Worm (Caenorhabditis elegans): ENCODE measurements around the gene nhr-207.

The nhr-207 gene

DNA sequence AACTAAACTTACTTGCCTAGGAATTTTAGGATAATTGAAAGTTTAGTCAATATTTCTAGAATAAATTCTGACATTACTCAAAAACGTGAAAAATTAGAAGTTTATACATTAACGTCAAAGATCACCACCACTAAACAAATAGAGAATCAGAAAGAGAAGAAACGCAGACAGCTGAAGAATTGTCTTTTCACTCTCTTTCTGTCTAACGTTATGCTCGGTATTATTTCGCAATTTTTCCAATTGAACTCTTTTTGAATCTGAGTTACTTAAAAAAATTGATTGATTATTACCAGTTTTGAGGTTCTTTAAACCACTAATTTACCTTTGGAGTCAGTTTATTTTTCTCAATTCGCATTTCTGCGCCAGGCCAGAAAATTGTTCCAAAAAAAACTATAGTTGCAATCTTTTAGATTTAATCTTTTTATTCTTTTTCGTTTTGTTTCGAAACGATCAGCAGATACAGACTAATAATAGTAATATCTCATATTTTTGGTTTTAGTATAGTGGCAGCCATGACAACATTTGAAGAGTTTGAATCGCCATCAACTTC, 4.9 kb downstream of the nhr-207 start, which contains the start of gene nhr-154 (continued):
- TF ChIP-seq vab-15 (tag; optimal IDR thresholded peaks at IDR 0.05) (no peak), lir-3 (tag; optimal IDR thresholded peaks at IDR 0.05; ENCODE audit: poor library complexity) (no peak), ces-1 (GFP tag; optimal IDR thresholded peaks at IDR 0.05) (no peak), mdl-1 (tag; optimal IDR thresholded peaks at IDR 0.05) (no peak), xbp-1 (tag; optimal IDR thresholded peaks at IDR 0.05) (no peak), blmp-1 (tag; optimal IDR thresholded peaks at IDR 0.05) (peak; percentile 25), skn-1 (tag; optimal IDR thresholded peaks at IDR 0.05) (peak; percentile 75), Y116A8C.19 (tag; optimal IDR thresholded peaks at IDR 0.05; ENCODE audit: borderline replicate concordance) (no peak), nhr-71 (tag; optimal IDR thresholded peaks at IDR 0.05) (peak; percentile 27), ztf-4 (tag; optimal IDR thresholded peaks at IDR 0.05) (no peak), unc-86 (tag; optimal IDR thresholded peaks at IDR 0.05) (no peak), nhr-84 (tag; optimal IDR thresholded peaks at IDR 0.05) (no peak), hlh-4 (tag; optimal IDR thresholded peaks at IDR 0.05) (no peak), fkh-4 (tag; optimal IDR thresholded peaks at IDR 0.05; ENCODE audit: borderline replicate concordance) (no peak), snpc-4 (tag; optimal IDR thresholded peaks at IDR 0.05) (peak; percentile 43), efl-1 (optimal IDR thresholded peaks at IDR 0.05) (peak; percentile 31 to 32), efl-1 (GFP tag; optimal IDR thresholded peaks at IDR 0.05 in 1 of 2) (peak in 1 of 2 experiments; percentile 70), nhr-20 (tag; optimal IDR thresholded peaks at IDR 0.05) (peak; percentile 60), C34B4.2 (tag; optimal IDR thresholded peaks at IDR 0.05) (no peak), ceh-63 (GFP tag; optimal IDR thresholded peaks at IDR 0.05) (no peak), ama-1 (optimal IDR thresholded peaks at IDR 0.05) (no peak)

DNA sequence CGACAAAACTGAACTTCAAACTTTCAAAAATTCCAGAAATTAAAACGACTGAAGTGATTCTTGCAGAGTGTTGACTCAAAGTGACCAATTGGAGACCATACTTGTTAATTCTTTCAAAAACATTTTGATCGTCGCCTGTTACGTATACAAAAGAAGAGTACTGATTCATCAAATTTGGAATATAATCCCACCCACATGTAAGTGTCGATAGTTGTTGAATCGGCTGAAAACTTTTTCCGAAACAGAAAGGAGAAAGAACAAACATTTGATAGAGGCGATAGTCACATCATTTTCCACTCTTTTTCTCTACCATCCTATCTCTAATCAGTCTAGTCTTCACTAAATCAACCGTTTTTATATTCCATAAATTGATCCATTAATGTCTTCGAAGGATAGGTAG, 8.0 kb downstream of the nhr-207 start, which contains the start of gene nhr-153:
nhr-153 (plus strand) TSS at position 301 of the 400 bp plus-strand sequence.
- TF ChIP-seq swsn-7 (tag; optimal IDR thresholded peaks at IDR 0.05): no peak
- peak in 1 of 2 experiments; percentile 11 for TF ChIP-seq lin-35 (GFP tag; optimal IDR thresholded peaks at IDR 0.05)
- no peak for TF ChIP-seq fkh-10 (GFP tag; optimal IDR thresholded peaks at IDR 0.05)
- peak; percentile 10 for TF ChIP-seq snu-23 (GFP tag; optimal IDR thresholded peaks at IDR 0.05)
- TF ChIP-seq ces-1 (GFP tag; optimal IDR thresholded peaks at IDR 0.05): no peak
- TF ChIP-seq dpl-1 (GFP tag; optimal IDR thresholded peaks at IDR 0.05): no peak
- no peak for TF ChIP-seq xbp-1 (tag; optimal IDR thresholded peaks at IDR 0.05)

DNA sequence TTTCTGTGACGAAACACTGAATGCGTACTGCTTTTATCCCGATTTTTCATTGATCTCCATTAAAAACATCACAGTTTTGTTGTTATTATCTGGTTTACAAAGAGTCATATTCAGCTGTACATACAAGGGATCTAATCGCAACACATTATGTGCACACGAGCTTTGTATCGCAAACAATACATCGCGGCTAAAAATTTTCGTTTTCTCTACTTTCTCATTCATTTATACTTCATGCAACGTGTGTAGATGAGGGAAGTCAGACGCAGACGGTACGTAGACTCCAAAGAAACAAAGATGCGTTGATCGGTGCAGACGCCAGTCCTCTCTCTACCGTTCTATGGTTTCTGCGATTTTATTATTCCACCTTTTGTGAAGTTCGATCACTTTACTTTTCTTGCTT, 10.9 kb downstream of the nhr-207 start, which contains the start of gene nhr-136:
nhr-136 (plus strand) TSS at position 301 of the 400 bp plus-strand sequence.
- TF ChIP-seq ceh-82 (tag; optimal IDR thresholded peaks at IDR 0.05) (peak in 1 of 3 experiments; percentile 18), lsy-2 (tag; optimal IDR thresholded peaks at IDR 0.05) (peak in 1 of 2 experiments; percentile 5), blmp-1 (tag; optimal IDR thresholded peaks at IDR 0.05) (peak; percentile 75), efl-1 (optimal IDR thresholded peaks at IDR 0.05) (no peak), efl-1 (GFP tag; optimal IDR thresholded peaks at IDR 0.05 in 1 of 2) (peak in 1 of 2 experiments; percentile 53), nhr-20 (tag; optimal IDR thresholded peaks at IDR 0.05) (peak; percentile 21), snu-23 (GFP tag; optimal IDR thresholded peaks at IDR 0.05) (peak; percentile 7), lin-14 (GFP tag; optimal IDR thresholded peaks at IDR 0.05) (peak; percentile 34), hpl-2 (GFP tag; optimal IDR thresholded peaks at IDR 0.05) (no peak), lin-35 (GFP tag; optimal IDR thresholded peaks at IDR 0.05) (peak in 1 of 2 experiments; percentile 47), C04F5.9 (tag; optimal IDR thresholded peaks at IDR 0.05) (no peak), elt-2 (tag; optimal IDR thresholded peaks at IDR 0.05) (no peak)

DNA sequence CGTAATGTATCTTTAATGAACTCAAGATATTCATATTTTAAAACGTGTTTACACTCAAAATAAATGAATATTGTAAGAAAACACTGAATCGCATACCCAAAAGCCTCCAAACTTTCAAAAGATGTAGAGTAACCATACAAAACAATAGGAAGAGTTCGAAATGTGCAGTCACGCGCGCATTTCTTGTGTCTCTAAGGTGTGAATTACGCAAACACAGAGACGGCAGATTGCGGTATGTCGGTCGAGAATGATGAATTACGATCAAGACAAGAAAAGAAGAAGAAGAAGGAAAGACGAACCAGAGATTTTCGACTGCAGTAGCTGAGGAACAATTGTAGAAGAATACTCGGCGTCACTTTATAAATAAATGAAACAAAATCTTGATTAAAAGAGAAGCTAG, 15.5 kb downstream of the nhr-207 start, which contains the start of gene lhpp-1:
lhpp-1 (minus strand) TSS at position 354 of the 400 bp plus-strand sequence.
- peak; percentile 80 for TF ChIP-seq nhr-85 (tag)
- TF ChIP-seq lin-14 (GFP tag; optimal IDR thresholded peaks at IDR 0.05): peak; percentile 5
- no peak for TF ChIP-seq lin-15B (tag; optimal IDR thresholded peaks at IDR 0.05)
- TF ChIP-seq sox-4 (tag; optimal IDR thresholded peaks at IDR 0.05): no peak
- peak; percentile 19 for TF ChIP-seq rnt-1 (tag; optimal IDR thresholded peaks at IDR 0.05)
- peak in 1 of 2 experiments; percentile 14 for TF ChIP-seq mdl-1 (tag; optimal IDR thresholded peaks at IDR 0.05)
- TF ChIP-seq snu-23 (GFP tag; optimal IDR thresholded peaks at IDR 0.05): peak; percentile 6
- TF ChIP-seq efl-1 (optimal IDR thresholded peaks at IDR 0.05): peak in 1 of 2 experiments; percentile 30
- TF ChIP-seq efl-1 (GFP tag; optimal IDR thresholded peaks at IDR 0.05 in 1 of 2): peak; percentile 34 to 93
- TF ChIP-seq lsy-2 (tag; optimal IDR thresholded peaks at IDR 0.05): peak in 1 of 2 experiments; percentile 20
- TF ChIP-seq C04F5.9 (tag; optimal IDR thresholded peaks at IDR 0.05): no peak
- TF ChIP-seq skn-1 (tag; optimal IDR thresholded peaks at IDR 0.05): peak; percentile 2
- TF ChIP-seq elt-3 (tag; optimal IDR thresholded peaks at IDR 0.05): peak in 1 of 6 experiments; percentile 12
- TF ChIP-seq nhr-77 (tag; optimal IDR thresholded peaks at IDR 0.05): no peak
- peak; percentile 48 to 78 for TF ChIP-seq lin-35 (GFP tag; optimal IDR thresholded peaks at IDR 0.05)
- TF ChIP-seq grh-1 (GFP tag; IDR thresholded peaks at IDR 0.05): no peak
- TF ChIP-seq nhr-237 (tag; optimal IDR thresholded peaks at IDR 0.05): no peak
- no peak for TF ChIP-seq Y116A8C.19 (tag; optimal IDR thresholded peaks at IDR 0.05; ENCODE audit: borderline replicate concordance)
- peak; percentile 69 for TF ChIP-seq F16B12.6 (tag; optimal IDR thresholded peaks at IDR 0.05)
- TF ChIP-seq blmp-1 (tag; optimal IDR thresholded peaks at IDR 0.05): peak; percentile 68
- TF ChIP-seq dpl-1 (GFP tag; optimal IDR thresholded peaks at IDR 0.05): peak; percentile 20 to 61 (median 55)

All from whole organism, L1 larva.